Worm (Caenorhabditis elegans) whole organism, young adult: Measurements from ENCODE around the gene twk-49.

Experiments
- B0019.2 ChIP-seq: fragments of 200-800 bp; sonication (Bioruptor generic); conservative IDR thresholded peaks from 2 replicates; pipeline ENCODE4 v1.3.6; 2022; ENCODE audit warnings: missing genetic modification reagents, missing genetic modification characterization, missing compliant biosample characterization
- B0035.1 ChIP-seq: sonication (generic microtip); optimal IDR thresholded peaks from 2 replicates; lab custom pipeline; 2016; ENCODE audit warnings: missing genetic modification characterization, mild to moderate bottlenecking, missing compliant biosample characterization, missing genotype, missing genetic modification reagents
- B0336.3 ChIP-seq: fragments of 200-800 bp; sonication (Bioruptor generic); IDR thresholded peaks from 2 replicates; pipeline ENCODE4 v1.3.6; 2022; ENCODE audit warnings: missing genetic modification characterization, missing compliant biosample characterization
- C06A6.2 ChIP-seq: fragments of 200-800 bp; sonication (Bioruptor generic); conservative IDR thresholded peaks from 2 replicates; pipeline ENCODE4 v1.3.6; 2022; ENCODE audit warnings: missing genetic modification characterization, missing compliant biosample characterization
- D2030.7 ChIP-seq: fragments of 200-800 bp; sonication (Bioruptor generic); IDR thresholded peaks from 2 replicates; pipeline ENCODE4 v1.3.6; 2022; ENCODE audit warnings: missing genetic modification reagents, missing genetic modification characterization, missing compliant biosample characterization
- F49E8.2 ChIP-seq: sonication (generic microtip); optimal IDR thresholded peaks from 3 replicates; lab custom pipeline; 2017; ENCODE audit warnings: missing genetic modification characterization, mild to moderate bottlenecking, missing compliant biosample characterization, antibody characterized with exemption, moderate library complexity; ENCODE audit not compliant: insufficient read depth
- F57C9.4 ChIP-seq: sonication (generic microtip); optimal IDR thresholded peaks from 2 replicates; lab custom pipeline; 2017; ENCODE audit warnings: mild to moderate bottlenecking, missing genetic modification characterization, missing compliant biosample characterization
- T26A5.8 ChIP-seq: sonication (generic microtip); optimal IDR thresholded peaks from 2 replicates; lab custom pipeline; 2016; ENCODE audit warnings: missing genetic modification characterization, missing compliant biosample characterization
- ZK185.1 ChIP-seq: sonication (generic microtip); optimal IDR thresholded peaks from 2 replicates; lab custom pipeline; 2016; ENCODE audit warnings: mild to moderate bottlenecking, missing genetic modification characterization, missing compliant biosample characterization; ENCODE audit not compliant: poor library complexity, severe bottlenecking
- athp-1 ChIP-seq: sonication (generic microtip); optimal IDR thresholded peaks from 2 replicates; lab custom pipeline; 2017; ENCODE audit warnings: mild to moderate bottlenecking, missing genetic modification characterization, missing compliant biosample characterization
- attf-5 ChIP-seq: fragments of 200-800 bp; sonication (Bioruptor generic); optimal IDR thresholded peaks from 2 replicates; lab custom pipeline; 2018; ENCODE audit warnings: mild to moderate bottlenecking, missing genetic modification characterization, missing compliant biosample characterization
- bed-1 ChIP-seq: fragments of 200-800 bp; sonication (Bioruptor generic); IDR thresholded peaks from 2 replicates; pipeline ENCODE4 v1.3.6; 2022; ENCODE audit warnings: missing genetic modification reagents, missing genetic modification characterization, missing compliant biosample characterization
- cebp-1 ChIP-seq, 2 experiments: fragments of 200-800 bp in 1 of 2; sonication (Bioruptor generic) in 1 of 2; sonication (generic microtip) in 1 of 2; IDR thresholded peaks in 1 of 2; optimal IDR thresholded peaks in 1 of 2; 2 replicates each; pipeline versions ENCODE4 v1.3.6 to Lab custom; 2017 to 2022; ENCODE audit warnings: missing compliant biosample characterization in 2 of 2, missing genetic modification characterization in 2 of 2, mild to moderate bottlenecking in 1 of 2, missing genetic modification reagents in 1 of 2, moderate library complexity in 1 of 2
- ceh-100 ChIP-seq: fragments of 200-800 bp; sonication (Bioruptor generic); IDR thresholded peaks from 2 replicates; pipeline ENCODE4 v1.3.6; 2022; ENCODE audit warnings: missing genetic modification reagents, missing genetic modification characterization, missing compliant biosample characterization
- ceh-27 ChIP-seq: fragments of 200-800 bp; sonication (Bioruptor generic); optimal IDR thresholded peaks from 2 replicates; lab custom pipeline; 2018; ENCODE audit warnings: mild to moderate bottlenecking, missing genetic modification characterization, moderate library complexity, missing compliant biosample characterization
- chd-7 ChIP-seq: sonication (generic microtip); optimal IDR thresholded peaks from 2 replicates; lab custom pipeline; 2016; ENCODE audit warnings: mild to moderate bottlenecking, missing genetic modification characterization, moderate library complexity, missing compliant biosample characterization
- dox-1 ChIP-seq: fragments of 200-800 bp; sonication (Bioruptor generic); IDR thresholded peaks from 2 replicates; pipeline ENCODE4 v1.3.6; 2022; ENCODE audit warnings: missing genetic modification reagents, missing genetic modification characterization, missing compliant biosample characterization
- dpl-1 ChIP-seq: fragments of 150-350 bp; optimal IDR thresholded peaks from 2 replicates; lab custom pipeline; 2014; ENCODE audit warnings: missing biosample characterization, missing genetic modification reagents, missing genetic modification characterization
- egl-18 ChIP-seq: fragments of 200-800 bp; sonication (Bioruptor generic); IDR thresholded peaks from 2 replicates; pipeline ENCODE4 v1.3.6; 2022; ENCODE audit warnings: missing genetic modification reagents, missing genetic modification characterization, missing compliant biosample characterization
- ets-4 ChIP-seq: fragments of 200-800 bp; sonication (Bioruptor generic); optimal IDR thresholded peaks from 2 replicates; lab custom pipeline; 2018; ENCODE audit warnings: mild to moderate bottlenecking, missing genetic modification characterization, missing compliant biosample characterization
- him-1 ChIP-seq: sonication (generic microtip); optimal IDR thresholded peaks from 2 replicates; lab custom pipeline; 2016; ENCODE audit warnings: missing genotype, missing genetic modification reagents, missing genetic modification characterization, missing compliant biosample characterization
- hrde-1 ChIP-seq: sonication (generic microtip); optimal IDR thresholded peaks from 2 replicates; lab custom pipeline; 2016; ENCODE audit warnings: missing genetic modification characterization, mild to moderate bottlenecking, missing compliant biosample characterization, moderate library complexity, missing genotype, missing genetic modification reagents, borderline replicate concordance
- lin-35 ChIP-seq, 3 experiments: fragments of 150-350 bp in 2 of 3; sonication (generic microtip) in 1 of 3; optimal IDR thresholded peaks; 2 replicates each; lab custom pipeline; 2014 to 2018; ENCODE audit warnings: missing biosample characterization in 3 of 3, missing genetic modification characterization in 3 of 3, missing genetic modification reagents in 3 of 3
- lin-54 ChIP-seq: fragments of 200-800 bp; sonication (Bioruptor generic); optimal IDR thresholded peaks from 2 replicates; lab custom pipeline; 2018; ENCODE audit warnings: mild to moderate bottlenecking, missing genetic modification characterization, missing compliant biosample characterization
- madf-3 ChIP-seq: fragments of 200-800 bp; sonication (Bioruptor generic); IDR thresholded peaks from 2 replicates; pipeline ENCODE4 v1.3.6; 2022; ENCODE audit warnings: missing genetic modification reagents, missing genetic modification characterization, missing compliant biosample characterization
- madf-8 ChIP-seq: fragments of 200-800 bp; sonication (Bioruptor generic); conservative IDR thresholded peaks from 2 replicates; pipeline ENCODE4 v1.3.6; 2022; ENCODE audit warnings: missing genetic modification reagents, missing genetic modification characterization, missing compliant biosample characterization
- mcd-1 ChIP-seq: fragments of 200-800 bp; sonication (Bioruptor generic); IDR thresholded peaks from 2 replicates; pipeline ENCODE4 v1.3.6; 2022; ENCODE audit warnings: missing genetic modification reagents, missing genetic modification characterization, missing compliant biosample characterization
- nfya-2 ChIP-seq: fragments of 200-800 bp; sonication (Bioruptor generic); IDR thresholded peaks from 2 replicates; pipeline ENCODE4 v1.3.6; 2022; ENCODE audit warnings: missing genetic modification reagents, missing genetic modification characterization, missing compliant biosample characterization
- nhr-120 ChIP-seq: fragments of 200-800 bp; sonication (Bioruptor generic); IDR thresholded peaks from 2 replicates; pipeline ENCODE4 v1.3.6; 2022; ENCODE audit warnings: missing genetic modification characterization, missing compliant biosample characterization
- nhr-27 ChIP-seq: fragments of 200-800 bp; sonication (Bioruptor generic); optimal IDR thresholded peaks from 2 replicates; lab custom pipeline; 2018; ENCODE audit warnings: mild to moderate bottlenecking, missing genetic modification characterization, moderate library complexity, missing compliant biosample characterization
- nhr-90 ChIP-seq: sonication (generic microtip); optimal IDR thresholded peaks from 2 replicates; lab custom pipeline; 2016; ENCODE audit warnings: missing genotype, mild to moderate bottlenecking, missing genetic modification characterization, missing compliant biosample characterization
- pha-4 ChIP-seq: fragments of 150-350 bp; sonication (generic microtip); optimal IDR thresholded peaks from 2 replicates; lab custom pipeline; 2014; ENCODE audit warnings: missing biosample characterization, missing genetic modification reagents, missing genetic modification characterization
- snpc-3.4 ChIP-seq: sonication (generic microtip); optimal IDR thresholded peaks from 2 replicates; lab custom pipeline; 2017; ENCODE audit warnings: missing genetic modification characterization, mild to moderate bottlenecking, missing compliant biosample characterization, antibody characterized with exemption, moderate library complexity, missing genotype, missing genetic modification reagents
- somi-1 ChIP-seq: fragments of 200-800 bp; sonication (Bioruptor generic); optimal IDR thresholded peaks from 2 replicates; lab custom pipeline; 2018; ENCODE audit warnings: mild to moderate bottlenecking, missing genetic modification characterization, missing compliant biosample characterization
- tlf-1 ChIP-seq: fragments of 200-800 bp; sonication (Bioruptor generic); optimal IDR thresholded peaks from 2 replicates; lab custom pipeline; 2018; ENCODE audit warnings: mild to moderate bottlenecking, missing genetic modification characterization, missing compliant biosample characterization
- unc-130 ChIP-seq: sonication (generic microtip); optimal IDR thresholded peaks from 2 replicates; lab custom pipeline; 2016; ENCODE audit warnings: missing genetic modification reagents, missing genetic modification characterization, missing compliant biosample characterization
- ztf-22 ChIP-seq: fragments of 200-800 bp; sonication (Bioruptor generic); optimal IDR thresholded peaks from 2 replicates; lab custom pipeline; 2018; ENCODE audit warnings: mild to moderate bottlenecking, missing genetic modification characterization, moderate library complexity, missing compliant biosample characterization
- ztf-25 ChIP-seq: fragments of 200-800 bp; sonication (Bioruptor generic); IDR thresholded peaks from 2 replicates; pipeline ENCODE4 v1.3.6; 2022; ENCODE audit warnings: missing genetic modification reagents, missing genetic modification characterization, missing compliant biosample characterization
- ztf-28 ChIP-seq: fragments of 200-800 bp; sonication (Bioruptor generic); IDR thresholded peaks from 2 replicates; pipeline ENCODE4 v1.3.6; 2022; ENCODE audit warnings: missing genetic modification reagents, missing genetic modification characterization, missing compliant biosample characterization
- ztf-3 ChIP-seq: fragments of 200-800 bp; sonication (Bioruptor generic); optimal IDR thresholded peaks from 2 replicates; lab custom pipeline; 2018; ENCODE audit warnings: mild to moderate bottlenecking, missing genetic modification characterization, missing compliant biosample characterization

Gene twk-49

DNA sequence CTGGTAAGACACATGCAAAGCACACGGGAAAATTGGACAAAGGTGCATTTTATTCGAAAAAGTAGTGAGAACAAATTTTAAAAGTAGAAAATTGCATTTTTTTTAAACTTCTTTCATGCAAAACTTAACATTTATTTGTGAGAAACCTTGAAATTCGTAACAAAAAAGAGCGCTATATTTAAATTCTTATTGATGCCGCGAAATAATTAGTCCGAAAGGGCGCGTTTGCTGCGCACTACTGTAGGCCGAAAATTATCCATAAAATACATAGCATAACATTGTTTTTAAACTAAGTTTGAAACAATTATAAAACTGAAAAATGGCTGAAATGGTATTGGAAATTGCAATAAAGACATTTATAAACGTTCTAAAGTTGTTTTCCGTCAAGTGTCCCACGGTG is 20.7 kb upstream of the twk-49 start (continued):
- TF ChIP-seq B0336.3 (GFP tag; lab: Robert Waterston, UW) (no peak), C06A6.2 (GFP tag; lab: Robert Waterston, UW) (no peak), madf-3 (GFP tag; lab: Robert Waterston, UW) (no peak), F49E8.2 (peak; percentile 18), lin-35 (GFP tag; optimal IDR thresholded peaks at IDR 0.05; lab: Kevin White, UChicago) (peak in 1 of 3 experiments; percentile 67), ztf-22 (no peak), dox-1 (GFP tag; lab: Robert Waterston, UW) (no peak), athp-1 (no peak), tlf-1 (GFP tag; lab: Kevin White, UChicago) (no peak), ztf-28 (GFP tag; lab: Robert Waterston, UW) (no peak), snpc-3.4 (tag; lab: Kevin White, UChicago) (peak; percentile 79), B0035.1 (tag; lab: Kevin White, UChicago) (no peak), him-1 (no peak), hrde-1 (no peak), F57C9.4 (tag; lab: Kevin White, UChicago) (no peak), egl-18 (no peak), D2030.7 (GFP tag; lab: Robert Waterston, UW) (peak; percentile 61; the same call in 1 of the 2 replicates), pha-4 (tag; lab: Kevin White, UChicago) (no peak), madf-8 (GFP tag; lab: Robert Waterston, UW) (peak; percentile 85), attf-5 (GFP tag; lab: Kevin White, UChicago) (no peak), B0019.2 (GFP tag; lab: Robert Waterston, UW) (no peak), ztf-3 (GFP tag; lab: Kevin White, UChicago) (no peak), mcd-1 (GFP tag; lab: Robert Waterston, UW) (peak; percentile 58; the same call in 1 of the 2 replicates), ztf-25 (GFP tag; lab: Robert Waterston, UW) (no peak), unc-130 (peak; percentile 77), ceh-100 (GFP tag; lab: Robert Waterston, UW) (0 out of 2 replicates have a peak, but pooled peaks have one; percentile 28), ZK185.1 (no peak), nhr-27 (no peak), dpl-1 (peak; percentile 78), cebp-1 (GFP tag; IDR thresholded peaks at IDR 0.05; lab: Robert Waterston, UW) (no peak), cebp-1 (tag; optimal IDR thresholded peaks at IDR 0.05; lab: Kevin White, UChicago) (no peak), ets-4 (GFP tag; lab: Kevin White, UChicago) (no peak), somi-1 (GFP tag; lab: Kevin White, UChicago) (no peak), bed-1 (GFP tag; lab: Robert Waterston, UW) (no peak), nhr-90 (tag; lab: Kevin White, UChicago) (no peak), ceh-27 (GFP tag; lab: Kevin White, UChicago) (no peak), chd-7 (no peak), lin-54 (GFP tag; lab: Kevin White, UChicago) (peak; percentile 39), T26A5.8 (no peak), nfya-2 (GFP tag; lab: Robert Waterston, UW) (no peak), nhr-120 (GFP tag; lab: Robert Waterston, UW) (no peak)
- TF ChIP-seq, all 124 proteins: peak for 18
